Fruit fly (Drosophila melanogaster) whole organism, wandering third instar larva: ENCODE data around the gene Ctu2.

ENCODE experiments used
- Abd-B ChIP-seq: fragments of >200 bp; optimal IDR thresholded peaks from 2 replicates; lab custom pipeline; 2017; ENCODE audit warnings: missing biosample characterization, missing genetic modification characterization
- CrebA ChIP-seq: fragments of 200-800 bp; sonication (Bioruptor generic); optimal IDR thresholded peaks from 2 replicates; lab custom pipeline; 2016; ENCODE audit warnings: missing biosample characterization, mild to moderate bottlenecking, missing genetic modification characterization, borderline replicate concordance
- Dif ChIP-seq: fragments of 200-275, 200-300 bp; sonication (Bioruptor generic); optimal IDR thresholded peaks from 2 replicates; lab custom pipeline; 2018; ENCODE audit warnings: missing biosample characterization, missing genetic modification characterization; ENCODE audit not compliant: partially characterized antibody
- HLH106 ChIP-seq: fragments of 200-800 bp; optimal IDR thresholded peaks from 3 replicates; lab custom pipeline; 2019; ENCODE audit warnings: missing biosample characterization, mild to moderate bottlenecking, missing genetic modification characterization, moderate library complexity
- Myc ChIP-seq: fragments of >200 bp; optimal IDR thresholded peaks from 2 replicates; lab custom pipeline; 2017
- OdsH ChIP-seq: fragments of 200-800 bp; sonication (Bioruptor generic); optimal IDR thresholded peaks from 2 replicates; lab custom pipeline; 2016; ENCODE audit warnings: missing biosample characterization, mild to moderate bottlenecking, missing genetic modification characterization
- Rel ChIP-seq, 2 experiments: fragments of 200-800 bp; sonication (Bioruptor generic) in 1 of 2; optimal IDR thresholded peaks; 2 replicates in 1 of 2; 3 replicates in 1 of 2; lab custom pipeline; 2016 to 2019; ENCODE audit warnings: mild to moderate bottlenecking in 2 of 2, missing biosample characterization in 2 of 2, missing genetic modification characterization in 2 of 2, moderate library complexity in 1 of 2
- Sp1 ChIP-seq: fragments of 200-800 bp; sonication (Bioruptor generic); optimal IDR thresholded peaks from 3 replicates; lab custom pipeline; 2019; ENCODE audit warnings: missing biosample characterization, mild to moderate bottlenecking, missing genetic modification characterization, moderate library complexity
- ey ChIP-seq: fragments of 200-800 bp; sonication (Bioruptor generic); optimal IDR thresholded peaks from 2 replicates; lab custom pipeline; 2016; ENCODE audit warnings: missing biosample characterization, missing genetic modification characterization
- jim ChIP-seq: fragments of 175-275, 200-325 bp; sonication (Bioruptor generic); optimal IDR thresholded peaks from 2 replicates; lab custom pipeline; 2016; ENCODE audit warnings: missing biosample characterization, mild to moderate bottlenecking, missing genetic modification characterization
- psq ChIP-seq: fragments of 200-800 bp; sonication (Bioruptor generic); optimal IDR thresholded peaks from 3 replicates; lab custom pipeline; 2017; ENCODE audit warnings: missing biosample characterization, mild to moderate bottlenecking, missing genetic modification characterization, moderate library complexity
- sage ChIP-seq: fragments of 200-800 bp; sonication (Bioruptor generic); optimal IDR thresholded peaks from 2 replicates; lab custom pipeline; 2016; ENCODE audit warnings: missing biosample characterization, mild to moderate bottlenecking, missing genetic modification characterization

DNA sequence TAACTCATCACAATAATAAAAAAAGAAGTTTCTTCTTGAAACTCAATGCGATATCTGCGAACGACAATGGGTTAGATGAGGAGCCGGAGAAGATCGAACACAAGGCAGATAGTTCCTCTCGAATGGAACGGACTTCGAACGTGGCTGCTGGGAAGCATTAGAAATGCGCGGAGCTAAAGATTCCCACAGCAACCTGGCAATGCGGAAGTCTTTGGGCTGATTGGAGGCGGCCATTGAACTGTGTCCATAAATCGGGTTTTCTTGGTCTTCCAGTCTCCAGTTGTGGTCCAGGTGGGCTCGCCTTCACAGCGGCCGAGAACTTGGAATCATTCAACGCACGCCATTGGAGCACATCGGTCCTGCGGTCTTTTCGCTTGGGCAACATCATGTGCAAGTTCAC lies 47.3 kb upstream of the Ctu2 start, which contains the start of gene CG13081:
- TF ChIP-seq psq (GFP tag; lab: Kevin White, UChicago) (no peak), CrebA (GFP tag; lab: Kevin White, UChicago) (no peak), jim (GFP tag; lab: Kevin White, UChicago) (no peak), OdsH (GFP tag; lab: Kevin White, UChicago) (no peak), HLH106 (tag; lab: Kevin White, UChicago) (no peak), Abd-B (no peak), Myc (no peak), Rel (GFP tag; optimal IDR thresholded peaks at IDR 0.05; lab: Kevin White, UChicago) (no peak), Rel (tag; optimal IDR thresholded peaks at IDR 0.05; lab: Kevin White, UChicago) (no peak), Sp1 (GFP tag; lab: Kevin White, UChicago) (no peak), sage (no peak), ey (no peak), Dif (GFP tag; lab: Kevin White, UChicago) (no peak)
